Worm (Caenorhabditis elegans) whole organism, late embryonic: ENCODE measurements around the gene F33G12.3.

Experiments
- F13H6.1 ChIP-seq: sonication (generic microtip); optimal IDR thresholded peaks from 2 replicates; lab custom pipeline; 2016; ENCODE audit warnings: missing genetic modification characterization, missing compliant biosample characterization
- Y22D7AL.16 ChIP-seq: sonication (generic microtip); optimal IDR thresholded peaks from 2 replicates; lab custom pipeline; 2016; ENCODE audit warnings: missing genetic modification characterization, missing compliant biosample characterization
- ceh-19 ChIP-seq: fragments of 200-800 bp; sonication (Bioruptor generic); optimal IDR thresholded peaks from 2 replicates; lab custom pipeline; 2018; ENCODE audit warnings: mild to moderate bottlenecking, missing genetic modification characterization, missing compliant biosample characterization
- elt-2 ChIP-seq: sonication (generic microtip); optimal IDR thresholded peaks from 2 replicates; lab custom pipeline; 2016; ENCODE audit warnings: missing genetic modification reagents, missing genetic modification characterization, missing compliant biosample characterization
- elt-4 ChIP-seq: sonication (generic microtip); optimal IDR thresholded peaks from 2 replicates; lab custom pipeline; 2016; ENCODE audit warnings: missing genetic modification characterization, missing compliant biosample characterization
- nhr-232 ChIP-seq: sonication (generic microtip); optimal IDR thresholded peaks from 2 replicates; lab custom pipeline; 2016; ENCODE audit warnings: missing genetic modification characterization, missing compliant biosample characterization
- pha-4 ChIP-seq: fragments of 150-350 bp; optimal IDR thresholded peaks from 2 replicates; lab custom pipeline; 2018; ENCODE audit warnings: missing biosample characterization, missing genetic modification reagents, missing genetic modification characterization
- ttx-3 ChIP-seq: sonication (generic microtip); optimal IDR thresholded peaks from 2 replicates; lab custom pipeline; 2016; ENCODE audit warnings: missing genetic modification reagents, missing genetic modification characterization, missing compliant biosample characterization
- unc-86 ChIP-seq: sonication (generic microtip); optimal IDR thresholded peaks from 2 replicates; lab custom pipeline; 2016; ENCODE audit warnings: missing genetic modification characterization, missing compliant biosample characterization

- TF ChIP-seq ttx-3 (tag; lab: Kevin White, UChicago) (no peak), Y22D7AL.16 (tag; lab: Kevin White, UChicago) (no peak), elt-2 (no peak), F13H6.1 (tag; lab: Kevin White, UChicago) (no peak), pha-4 (tag; lab: Kevin White, UChicago) (no peak), unc-86 (tag; lab: Kevin White, UChicago) (no peak), ceh-19 (no peak), elt-4 (tag; lab: Kevin White, UChicago) (no peak), nhr-232 (tag; lab: Kevin White, UChicago) (no peak)
These were observed 12.3 kb downstream of the F33G12.3 start for ce11 chrII:5021518-5021917.
